Fruit fly (Drosophila melanogaster) whole organism, pupa: ENCODE measurements around the gene CG13060.

Experiments used
- CG10348 ChIP-seq: fragments of 200-800 bp; sonication (Bioruptor generic); IDR thresholded peaks from 2 replicates; pipeline ENCODE4 v1.3.6; 2022; ENCODE audit warnings: missing biosample characterization, missing genetic modification characterization
- CG12605 ChIP-seq: fragments of 200-800 bp; sonication (Bioruptor generic); IDR thresholded peaks from 2 replicates; pipeline ENCODE4 v1.3.6; 2022; ENCODE audit warnings: missing biosample characterization, missing genetic modification characterization
- CG13204 ChIP-seq: fragments of 200-800 bp; sonication (Bioruptor generic); optimal IDR thresholded peaks from 2 replicates; lab custom pipeline; 2018; ENCODE audit warnings: missing biosample characterization, mild to moderate bottlenecking, missing genetic modification characterization, moderate library complexity
- CG14655 ChIP-seq: fragments of 200-800 bp; sonication (Bioruptor generic); optimal IDR thresholded peaks from 3 replicates; lab custom pipeline; 2017; ENCODE audit warnings: mild to moderate bottlenecking, missing biosample characterization, missing genetic modification reagents, missing genetic modification characterization
- CG15710 ChIP-seq: fragments of 200-800 bp; sonication (Bioruptor generic); optimal IDR thresholded peaks from 2 replicates; lab custom pipeline; 2018; ENCODE audit warnings: missing biosample characterization, mild to moderate bottlenecking, missing genetic modification characterization, moderate library complexity
- CG17806 ChIP-seq: fragments of 200-800 bp; sonication (Bioruptor generic); optimal IDR thresholded peaks from 2 replicates; lab custom pipeline; 2018; ENCODE audit warnings: missing biosample characterization, mild to moderate bottlenecking, missing genetic modification characterization, moderate library complexity
- CG32121 ChIP-seq: fragments of 200-800 bp; sonication (Bioruptor generic); IDR thresholded peaks from 2 replicates; pipeline ENCODE4 v1.3.6; 2022; ENCODE audit warnings: missing biosample characterization, missing genetic modification characterization
- CG34367 ChIP-seq: fragments of 200-800 bp; sonication (Bioruptor generic); optimal IDR thresholded peaks from 2 replicates; lab custom pipeline; 2018; ENCODE audit warnings: missing biosample characterization, mild to moderate bottlenecking, missing genetic modification characterization
- CG4496 ChIP-seq: fragments of 200-800 bp; sonication (Bioruptor generic); IDR thresholded peaks from 3 replicates; pipeline ENCODE4 v1.3.6; 2022; ENCODE audit warnings: missing biosample characterization, missing genetic modification characterization
- CG8159 ChIP-seq: fragments of 200-800 bp; sonication (Bioruptor generic); optimal IDR thresholded peaks from 3 replicates; lab custom pipeline; 2018; ENCODE audit warnings: missing biosample characterization, mild to moderate bottlenecking, missing genetic modification characterization, moderate library complexity
- CG8301 ChIP-seq: fragments of 200-800 bp; sonication (Bioruptor generic); optimal IDR thresholded peaks from 2 replicates; lab custom pipeline; 2018; ENCODE audit warnings: missing biosample characterization, mild to moderate bottlenecking, missing genetic modification characterization
- EcR ChIP-seq: fragments of 200-800 bp; sonication (Bioruptor generic); optimal IDR thresholded peaks from 3 replicates; lab custom pipeline; 2019; ENCODE audit warnings: missing biosample characterization, missing genetic modification characterization, mild to moderate bottlenecking, moderate library complexity, missing genetic modification reagents
- Ets98B ChIP-seq: fragments of 200-800 bp; sonication (Bioruptor generic); IDR thresholded peaks from 2 replicates; pipeline ENCODE4 v1.3.6; 2022; ENCODE audit warnings: missing biosample characterization, missing genetic modification characterization
- Pif1A ChIP-seq: fragments of 200-800 bp; sonication (Bioruptor generic); optimal IDR thresholded peaks from 3 replicates; lab custom pipeline; 2016; ENCODE audit warnings: missing biosample characterization, missing genetic modification characterization
- Pif1B ChIP-seq: fragments of 200-800 bp; sonication (Bioruptor generic); optimal IDR thresholded peaks from 3 replicates; lab custom pipeline; 2016; ENCODE audit warnings: missing biosample characterization, missing genetic modification characterization
- rn ChIP-seq: fragments of 200-800 bp; sonication (Bioruptor generic); IDR thresholded peaks from 2 replicates; pipeline ENCODE4 v1.3.6; 2022; ENCODE audit warnings: missing biosample characterization, missing genetic modification characterization

CG13060 gene

DNA sequence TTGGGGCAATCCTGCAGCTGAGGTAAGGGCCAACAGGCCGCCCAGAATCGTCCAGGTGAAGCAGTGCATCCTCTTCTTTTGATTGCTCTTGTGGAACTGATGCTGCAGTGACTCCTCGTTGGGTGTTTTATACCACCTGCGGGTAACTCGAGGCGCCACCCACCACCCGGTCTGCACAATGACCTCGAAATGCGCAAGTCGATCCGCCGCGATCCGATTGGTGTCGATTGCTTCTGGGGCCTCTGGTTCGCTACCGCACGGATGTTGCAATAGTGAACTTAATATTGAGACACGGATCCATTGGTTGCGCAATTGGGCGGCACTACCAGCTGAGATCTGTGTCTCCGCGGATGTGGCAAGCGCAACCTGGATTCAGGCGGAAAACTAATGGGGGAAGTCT, 47.6 kb downstream of the CG13060 start, which contains the start of gene Cpr72Ec:
TSS of gene Cpr72Ec (minus strand) at position 101 of the 400 bp plus-strand sequence.
- TF ChIP-seq Pif1A (GFP tag; lab: Kevin White, UChicago) (no peak), rn (no peak), Pif1B (GFP tag; lab: Kevin White, UChicago) (no peak), CG8159 (tag; lab: Kevin White, UChicago) (no peak), CG15710 (no peak), CG12605 (GFP tag; lab: Robert Waterston, UW) (no peak), CG13204 (GFP tag; lab: Kevin White, UChicago) (no peak)
- TF ChIP-seq, all 21 proteins: peak for 0

DNA sequence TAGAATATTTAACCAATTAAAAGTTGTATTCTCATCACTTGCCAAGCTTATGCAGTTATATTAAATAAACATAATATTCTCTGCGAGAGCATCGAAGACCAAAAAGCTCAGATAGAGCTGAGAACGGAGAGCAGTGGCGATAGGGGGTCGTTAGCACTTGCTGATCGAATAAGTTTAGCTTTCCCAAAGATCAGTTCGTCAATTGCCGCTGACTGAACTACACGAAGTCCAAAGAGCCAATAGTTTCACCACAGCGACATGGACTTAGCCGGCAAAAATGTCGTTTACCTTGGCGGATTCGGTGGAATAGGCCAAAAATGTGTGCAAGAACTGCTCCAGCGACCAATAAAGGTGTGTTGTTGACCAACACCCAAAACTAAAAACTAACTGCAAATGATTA, 48.5 kb downstream of the CG13060 start, which contains the start of gene CG4842:
TSS of gene CG4842 (plus strand) at position 191 of the 400 bp plus-strand sequence.
- TF ChIP-seq CG14655 (no peak), EcR (GFP tag; lab: Kevin White, UChicago) (peak; percentile 7)

DNA sequence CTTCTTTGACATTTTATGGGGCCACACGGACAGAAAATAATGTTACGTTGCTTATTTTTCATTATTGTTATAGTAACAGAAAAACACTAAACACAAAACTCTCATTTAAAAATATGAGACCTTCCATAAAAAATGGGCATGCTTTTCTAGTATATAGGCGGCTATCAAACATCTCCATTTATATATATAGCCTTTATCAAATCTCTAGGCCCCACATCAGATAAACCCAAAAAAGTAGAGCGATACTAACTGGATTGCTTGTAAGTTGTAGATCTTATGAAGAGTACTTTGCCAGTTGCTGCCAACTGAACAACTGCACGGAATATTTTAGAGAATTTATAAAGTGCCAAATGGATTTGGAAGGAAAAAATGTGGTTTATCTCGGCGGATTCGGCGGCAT, 49.9 kb downstream of the CG13060 start, which contains the start of gene CG18814:
TSS of gene CG18814 (plus strand) at position 301 of the 400 bp plus-strand sequence.
- TF ChIP-seq CG4496 (GFP tag; lab: Robert Waterston, UW) (no peak), CG12605 (GFP tag; lab: Robert Waterston, UW) (no peak), CG32121 (GFP tag; lab: Robert Waterston, UW) (no peak), CG8301 (tag; lab: Kevin White, UChicago) (no peak), CG34367 (tag; lab: Kevin White, UChicago) (no peak), CG15710 (no peak), CG17806 (tag; lab: Kevin White, UChicago) (no peak), Ets98B (GFP tag; lab: Robert Waterston, UW) (no peak), CG10348 (no peak), CG14655 (no peak), CG13204 (GFP tag; lab: Kevin White, UChicago) (no peak)
